Worm (Caenorhabditis elegans) whole organism, early embryonic: ENCODE data around the gene F58B4.6.

ENCODE experiments used
- B0310.2 ChIP-seq: sonication (generic microtip); optimal IDR thresholded peaks from 2 replicates; lab custom pipeline; 2016; ENCODE audit warnings: mild to moderate bottlenecking, missing genetic modification characterization, missing compliant biosample characterization
- F13C5.2 ChIP-seq: sonication (generic microtip); optimal IDR thresholded peaks from 2 replicates; lab custom pipeline; 2017; ENCODE audit warnings: mild to moderate bottlenecking, missing genetic modification characterization, inconsistent platforms, missing compliant biosample characterization
- aly-1 ChIP-seq: sonication (generic microtip); optimal IDR thresholded peaks from 2 replicates; lab custom pipeline; 2016; ENCODE audit warnings: missing genetic modification characterization, missing compliant biosample characterization
- ama-1 ChIP-seq: fragments of 150-350 bp; optimal IDR thresholded peaks from 2 replicates; lab custom pipeline; 2014
- ceh-13 ChIP-seq: fragments of 200-800 bp; sonication (Bioruptor generic); optimal IDR thresholded peaks from 2 replicates; lab custom pipeline; 2018; ENCODE audit warnings: mild to moderate bottlenecking, missing genetic modification characterization, missing compliant biosample characterization
- ceh-36 ChIP-seq: sonication (generic microtip); optimal IDR thresholded peaks from 2 replicates; lab custom pipeline; 2016; ENCODE audit warnings: missing genetic modification characterization, inconsistent platforms, missing compliant biosample characterization
- ets-7 ChIP-seq: sonication (generic microtip); optimal IDR thresholded peaks from 2 replicates; lab custom pipeline; 2016; ENCODE audit warnings: missing genotype, missing genetic modification characterization, missing compliant biosample characterization
- flt-1 ChIP-seq: fragments of 200-800 bp; sonication (Bioruptor generic); IDR thresholded peaks from 2 replicates; pipeline ENCODE4 v1.3.6; 2022; ENCODE audit warnings: missing genetic modification characterization, missing compliant biosample characterization
- hmbx-1 ChIP-seq: sonication (generic microtip); optimal IDR thresholded peaks from 2 replicates; lab custom pipeline; 2016; ENCODE audit warnings: mild to moderate bottlenecking, missing genetic modification characterization, missing compliant biosample characterization
- hmg-4 ChIP-seq: fragments of 200-800 bp; sonication (Bioruptor generic); optimal IDR thresholded peaks from 2 replicates; lab custom pipeline; 2018; ENCODE audit warnings: mild to moderate bottlenecking, missing genetic modification characterization, missing compliant biosample characterization
- hnd-1 ChIP-seq: sonication (generic microtip); optimal IDR thresholded peaks from 2 replicates; lab custom pipeline; 2016; ENCODE audit warnings: missing genetic modification characterization, missing compliant biosample characterization
- pes-1 ChIP-seq: fragments of 200-800 bp; sonication (Bioruptor generic); IDR thresholded peaks from 2 replicates; pipeline ENCODE4 v1.3.6; 2022; ENCODE audit warnings: missing genetic modification reagents, missing genetic modification characterization, missing compliant biosample characterization
- scrt-1 ChIP-seq: fragments of 200-800 bp; sonication (Bioruptor generic); IDR thresholded peaks from 2 replicates; pipeline ENCODE4 v1.3.6; 2022; ENCODE audit warnings: missing genetic modification characterization, missing compliant biosample characterization
- sea-1 ChIP-seq: fragments of 200-800 bp; sonication (Bioruptor generic); conservative IDR thresholded peaks from 2 replicates; pipeline ENCODE4 v1.3.6; 2022; ENCODE audit warnings: missing genetic modification characterization, missing compliant biosample characterization
- tbx-11 ChIP-seq: fragments of 200-800 bp; sonication (Bioruptor generic); IDR thresholded peaks from 2 replicates; pipeline ENCODE4 v1.3.6; 2022; ENCODE audit warnings: missing genetic modification characterization, missing compliant biosample characterization
- tbx-37 ChIP-seq: fragments of 200-800 bp; sonication (Bioruptor generic); conservative IDR thresholded peaks from 2 replicates; pipeline ENCODE4 v1.3.6; 2022; ENCODE audit warnings: missing genetic modification reagents, missing genetic modification characterization, missing compliant biosample characterization
- tra-4 ChIP-seq: sonication (generic microtip); optimal IDR thresholded peaks from 2 replicates; lab custom pipeline; 2017; ENCODE audit warnings: missing genetic modification characterization, missing compliant biosample characterization

The F58B4.6 gene

ce11 chrV:10939990-10940570 lies 15.2 kb downstream of the F58B4.6 start:
- no peak for TF ChIP-seq tra-4
- no peak for TF ChIP-seq hmbx-1 (tag; lab: Kevin White, UChicago)
- no peak for TF ChIP-seq ceh-13
- TF ChIP-seq flt-1 (GFP tag; lab: Robert Waterston, UW), result no peak
- TF ChIP-seq B0310.2 (tag; lab: Kevin White, UChicago), result no peak
- no peak for TF ChIP-seq aly-1 (tag; lab: Kevin White, UChicago)
- TF ChIP-seq ama-1, result no peak
- TF ChIP-seq tbx-37 (GFP tag; lab: Robert Waterston, UW), result no peak
- TF ChIP-seq ets-7 (tag; lab: Kevin White, UChicago), result no peak
- no peak for TF ChIP-seq F13C5.2 (tag; lab: Kevin White, UChicago)
- no peak for TF ChIP-seq pes-1 (GFP tag; lab: Robert Waterston, UW)
- no peak for TF ChIP-seq sea-1 (GFP tag; lab: Robert Waterston, UW)
- no peak for TF ChIP-seq tbx-11 (GFP tag; lab: Robert Waterston, UW)
- no peak for TF ChIP-seq ceh-36 (tag; lab: Kevin White, UChicago)
- no peak for TF ChIP-seq scrt-1 (GFP tag; lab: Robert Waterston, UW)
- TF ChIP-seq hmg-4 (GFP tag; lab: Kevin White, UChicago), result no peak
- TF ChIP-seq hnd-1 (tag; lab: Kevin White, UChicago), result no peak

- no peak for TF ChIP-seq tbx-37 (GFP tag; lab: Robert Waterston, UW)
- no peak for TF ChIP-seq sea-1 (GFP tag; lab: Robert Waterston, UW)
- TF ChIP-seq hmg-4 (GFP tag; lab: Kevin White, UChicago), result no peak
- no peak for TF ChIP-seq ceh-36 (tag; lab: Kevin White, UChicago)
- TF ChIP-seq pes-1 (GFP tag; lab: Robert Waterston, UW), result no peak
- no peak for TF ChIP-seq ets-7 (tag; lab: Kevin White, UChicago)
- TF ChIP-seq B0310.2 (tag; lab: Kevin White, UChicago), result no peak
- TF ChIP-seq aly-1 (tag; lab: Kevin White, UChicago), result no peak
- TF ChIP-seq flt-1 (GFP tag; lab: Robert Waterston, UW), result no peak
Measured at ce11 chrV:10940571-10940991, 15.8 kb downstream of the F58B4.6 start.

- TF ChIP-seq tra-4, result no peak
- no peak for TF ChIP-seq tbx-37 (GFP tag; lab: Robert Waterston, UW)
- no peak for TF ChIP-seq sea-1 (GFP tag; lab: Robert Waterston, UW)
- no peak for TF ChIP-seq ama-1
- no peak for TF ChIP-seq F13C5.2 (tag; lab: Kevin White, UChicago)
Measured at ce11 chrV:10941150-10941549, 16.3 kb downstream of the F58B4.6 start, which contains the start of gene F17C11.26. Gene F17C11.26, plus strand, starts transcription at chrV:10941450.

- TF ChIP-seq ets-7 (tag; lab: Kevin White, UChicago) (no peak), tbx-11 (GFP tag; lab: Robert Waterston, UW) (no peak), pes-1 (GFP tag; lab: Robert Waterston, UW) (no peak), hnd-1 (tag; lab: Kevin White, UChicago) (no peak), sea-1 (GFP tag; lab: Robert Waterston, UW) (no peak)
Measured at ce11 chrV:10942161-10942560, 17.3 kb downstream of the F58B4.6 start, which contains the start of gene zip-9. Gene zip-9, plus strand, starts transcription at chrV:10942461.

- TF ChIP-seq pes-1 (GFP tag; lab: Robert Waterston, UW) (no peak), tbx-37 (GFP tag; lab: Robert Waterston, UW) (no peak)
Measured at ce11 chrV:10944903-10945302, 20.1 kb downstream of the F58B4.6 start.

ce11 chrV:10947210-10947609 lies 22.4 kb downstream of the F58B4.6 start:
- TF ChIP-seq ceh-36 (tag; lab: Kevin White, UChicago) (no peak), ceh-13 (no peak), hnd-1 (tag; lab: Kevin White, UChicago) (no peak), ets-7 (tag; lab: Kevin White, UChicago) (no peak), hmbx-1 (tag; lab: Kevin White, UChicago) (no peak), hmg-4 (GFP tag; lab: Kevin White, UChicago) (no peak), pes-1 (GFP tag; lab: Robert Waterston, UW) (no peak), F13C5.2 (tag; lab: Kevin White, UChicago) (no peak), tbx-11 (GFP tag; lab: Robert Waterston, UW) (no peak), tbx-37 (GFP tag; lab: Robert Waterston, UW) (no peak), tra-4 (no peak), aly-1 (tag; lab: Kevin White, UChicago) (no peak), ama-1 (no peak), sea-1 (GFP tag; lab: Robert Waterston, UW) (no peak)

- TF ChIP-seq ceh-36 (tag; lab: Kevin White, UChicago), result no peak
- TF ChIP-seq tbx-11 (GFP tag; lab: Robert Waterston, UW), result no peak
- TF ChIP-seq sea-1 (GFP tag; lab: Robert Waterston, UW), result no peak
- no peak for TF ChIP-seq ceh-13
- TF ChIP-seq ets-7 (tag; lab: Kevin White, UChicago), result no peak
- TF ChIP-seq aly-1 (tag; lab: Kevin White, UChicago), result no peak
- TF ChIP-seq hmbx-1 (tag; lab: Kevin White, UChicago), result no peak
- TF ChIP-seq flt-1 (GFP tag; lab: Robert Waterston, UW), result no peak
- TF ChIP-seq scrt-1 (GFP tag; lab: Robert Waterston, UW), result no peak
- no peak for TF ChIP-seq tbx-37 (GFP tag; lab: Robert Waterston, UW)
Measured at ce11 chrV:10947930-10948329, 23.1 kb downstream of the F58B4.6 start, which contains the start of gene F17C11.2. Gene F17C11.2, plus strand, starts transcription at chrV:10948230.

- TF ChIP-seq tbx-37 (GFP tag; lab: Robert Waterston, UW) (no peak), tra-4 (no peak), flt-1 (GFP tag; lab: Robert Waterston, UW) (no peak), hmbx-1 (tag; lab: Kevin White, UChicago) (no peak), ama-1 (no peak), ceh-36 (tag; lab: Kevin White, UChicago) (no peak), F13C5.2 (tag; lab: Kevin White, UChicago) (no peak), B0310.2 (tag; lab: Kevin White, UChicago) (no peak), hnd-1 (tag; lab: Kevin White, UChicago) (no peak), hmg-4 (GFP tag; lab: Kevin White, UChicago) (no peak), tbx-11 (GFP tag; lab: Robert Waterston, UW) (no peak), ceh-13 (no peak), ets-7 (tag; lab: Kevin White, UChicago) (no peak)
Measured at ce11 chrV:10949511-10949910, 24.7 kb downstream of the F58B4.6 start, which contains the start of gene col-153. Gene col-153, plus strand, starts transcription at chrV:10949811.
